Fruit fly (Drosophila melanogaster) whole organism, embryonic: ENCODE results near the gene CG4267.

Source experiments
- Antp ChIP-seq: fragments of 200-800 bp; sonication (Bioruptor generic); optimal IDR thresholded peaks from 3 replicates; lab custom pipeline; 2016; ENCODE audit warnings: missing biosample characterization, missing genetic modification characterization
- Blimp-1 ChIP-seq: fragments of 200-800 bp; sonication (Bioruptor generic); optimal IDR thresholded peaks from 3 replicates; lab custom pipeline; 2018; ENCODE audit warnings: missing biosample characterization, missing genetic modification characterization, mild to moderate bottlenecking, moderate library complexity, missing genetic modification reagents
- CG10431 ChIP-seq: fragments of 200-800 bp; sonication (Bioruptor generic); optimal IDR thresholded peaks from 3 replicates; lab custom pipeline; 2018; ENCODE audit warnings: missing biosample characterization, mild to moderate bottlenecking, missing genetic modification characterization
- CG10462 ChIP-seq: fragments of 200-800 bp; sonication (Bioruptor generic); optimal IDR thresholded peaks from 2 replicates; lab custom pipeline; 2016; ENCODE audit warnings: missing biosample characterization, missing genetic modification characterization
- CG10543 ChIP-seq: fragments of 200-800 bp; sonication (Bioruptor generic); optimal IDR thresholded peaks from 3 replicates; lab custom pipeline; 2017; ENCODE audit warnings: missing biosample characterization, mild to moderate bottlenecking, missing genetic modification characterization, moderate library complexity
- CG11247 ChIP-seq: fragments of 200-800 bp; sonication (Bioruptor generic); IDR thresholded peaks from 2 replicates; pipeline ENCODE4 v1.3.6; 2022; ENCODE audit warnings: missing biosample characterization, missing genetic modification characterization
- CG11398 ChIP-seq: fragments of 200-800 bp; sonication (Bioruptor generic); optimal IDR thresholded peaks from 2 replicates; lab custom pipeline; 2016; ENCODE audit warnings: missing biosample characterization, missing genetic modification characterization
- CG11695 ChIP-seq: fragments of 200-800 bp; sonication (Bioruptor generic); IDR thresholded peaks from 3 replicates; pipeline ENCODE4 v1.3.6; 2022; ENCODE audit warnings: missing biosample characterization, missing genetic modification characterization
- CG13624 ChIP-seq: fragments of 200-800 bp; sonication (Bioruptor generic); optimal IDR thresholded peaks from 2 replicates; lab custom pipeline; 2016; ENCODE audit warnings: missing biosample characterization, missing genetic modification characterization
- CG13775 ChIP-seq: fragments of 200-800 bp; sonication (Bioruptor generic); optimal IDR thresholded peaks from 3 replicates; lab custom pipeline; 2017; ENCODE audit warnings: missing biosample characterization, mild to moderate bottlenecking, missing genetic modification characterization
- CG1529 ChIP-seq: fragments of 200-800 bp; sonication (Bioruptor generic); optimal IDR thresholded peaks from 3 replicates; lab custom pipeline; 2018; ENCODE audit warnings: missing biosample characterization, missing genetic modification characterization
- CG17359 ChIP-seq: fragments of 200-800 bp; sonication (Bioruptor generic); optimal IDR thresholded peaks from 3 replicates; lab custom pipeline; 2018; ENCODE audit warnings: missing biosample characterization, mild to moderate bottlenecking, missing genetic modification characterization, moderate library complexity
- CG2712 ChIP-seq: fragments of 200-800 bp; optimal IDR thresholded peaks from 3 replicates; lab custom pipeline; 2019; ENCODE audit warnings: missing biosample characterization, mild to moderate bottlenecking, missing genetic modification characterization, moderate library complexity
- CG31224 ChIP-seq: fragments of 200-800 bp; sonication (Bioruptor generic); IDR thresholded peaks from 2 replicates; pipeline ENCODE4 v1.3.6; 2022; ENCODE audit warnings: missing biosample characterization, missing genetic modification characterization
- CG34224 ChIP-seq: fragments of 200-800 bp; sonication (Bioruptor generic); IDR thresholded peaks from 3 replicates; pipeline ENCODE4 v1.3.6; 2022; ENCODE audit warnings: missing biosample characterization, missing genetic modification characterization; ENCODE audit not compliant: partially characterized antibody
- CG34376 ChIP-seq: fragments of 200-800 bp; sonication (Bioruptor generic); optimal IDR thresholded peaks from 2 replicates; lab custom pipeline; 2018; ENCODE audit warnings: missing biosample characterization, mild to moderate bottlenecking, missing genetic modification characterization
- CG4404 ChIP-seq: fragments of 200-800 bp; sonication (Bioruptor generic); IDR thresholded peaks from 2 replicates; pipeline ENCODE4 v1.3.6; 2022; ENCODE audit warnings: missing biosample characterization, missing genetic modification characterization
- CG6175 ChIP-seq: fragments of 200-800 bp; sonication (Bioruptor generic); IDR thresholded peaks from 3 replicates; pipeline ENCODE4 v1.3.6; 2022; ENCODE audit warnings: missing biosample characterization, missing genetic modification characterization
- CG6272 ChIP-seq: fragments of 200-800 bp; sonication (Bioruptor generic); IDR thresholded peaks from 2 replicates; pipeline ENCODE4 v1.3.6; 2022; ENCODE audit warnings: missing biosample characterization, missing genetic modification characterization
- CG7839 ChIP-seq: fragments of 200-800 bp; sonication (Bioruptor generic); optimal IDR thresholded peaks from 3 replicates; lab custom pipeline; 2018; ENCODE audit warnings: missing biosample characterization, mild to moderate bottlenecking, missing genetic modification characterization, moderate library complexity
- CG8359 ChIP-seq: fragments of 200-800 bp; sonication (Bioruptor generic); optimal IDR thresholded peaks from 2 replicates; lab custom pipeline; 2017; ENCODE audit warnings: missing biosample characterization, mild to moderate bottlenecking, missing genetic modification characterization, borderline replicate concordance
- CG8478 ChIP-seq: fragments of >200 bp; optimal IDR thresholded peaks from 2 replicates; lab custom pipeline; 2018
- CG9215 ChIP-seq: fragments of 200-800 bp; sonication (Bioruptor generic); IDR thresholded peaks from 2 replicates; pipeline ENCODE4 v1.3.6; 2022; ENCODE audit warnings: missing biosample characterization, missing genetic modification characterization
- CG9817 ChIP-seq: fragments of 200-800 bp; sonication (Bioruptor generic); optimal IDR thresholded peaks from 2 replicates; lab custom pipeline; 2018; ENCODE audit warnings: missing biosample characterization, mild to moderate bottlenecking, missing genetic modification characterization, moderate library complexity
- Chrac-16 ChIP-seq: fragments of 200-800 bp; sonication (Bioruptor generic); optimal IDR thresholded peaks from 3 replicates; lab custom pipeline; 2016; ENCODE audit warnings: missing biosample characterization, missing genetic modification characterization
- ERR ChIP-seq: fragments of 200-800 bp; sonication (Bioruptor generic); optimal IDR thresholded peaks from 2 replicates; lab custom pipeline; 2016; ENCODE audit warnings: missing biosample characterization, missing genetic modification characterization
- Fer2 ChIP-seq: fragments of 200-800 bp; sonication (Bioruptor generic); optimal IDR thresholded peaks from 2 replicates; lab custom pipeline; 2018; ENCODE audit warnings: missing biosample characterization, mild to moderate bottlenecking, missing genetic modification characterization, moderate library complexity
- HmgD ChIP-seq: fragments of 200-800 bp; sonication (Bioruptor generic); optimal IDR thresholded peaks from 3 replicates; lab custom pipeline; 2016; ENCODE audit warnings: missing biosample characterization, missing genetic modification characterization
- HmgZ ChIP-seq: fragments of 200-800 bp; sonication (Bioruptor generic); optimal IDR thresholded peaks from 2 replicates; lab custom pipeline; 2018; ENCODE audit warnings: missing biosample characterization, mild to moderate bottlenecking, missing genetic modification characterization
- Nf-YA ChIP-seq: fragments of 200-800 bp; sonication (Bioruptor generic); IDR thresholded peaks from 2 replicates; pipeline ENCODE4 v1.3.6; 2022; ENCODE audit warnings: missing biosample characterization, missing genetic modification characterization
- Ptx1 ChIP-seq: fragments of 200-800 bp; sonication (Bioruptor generic); IDR thresholded peaks from 2 replicates; pipeline ENCODE4 v1.3.6; 2022; ENCODE audit warnings: missing biosample characterization, missing genetic modification characterization
- Sry-δ ChIP-seq: fragments of 200-800 bp; sonication (Bioruptor generic); optimal IDR thresholded peaks from 2 replicates; lab custom pipeline; 2016; ENCODE audit warnings: missing biosample characterization, missing genetic modification characterization
- bsh ChIP-seq, 2 experiments: fragments of 200-800 bp; sonication (Bioruptor generic); optimal IDR thresholded peaks; 2 replicates each; lab custom pipeline; 2017 to 2018; ENCODE audit warnings: mild to moderate bottlenecking in 2 of 2, missing biosample characterization in 2 of 2, missing genetic modification characterization in 2 of 2, moderate library complexity in 1 of 2
- croc ChIP-seq: fragments of 200-800 bp; sonication (Bioruptor generic); conservative IDR thresholded peaks from 3 replicates; pipeline ENCODE4 v1.3.6; 2022; ENCODE audit warnings: missing biosample characterization, missing genetic modification characterization
- dmrt11E ChIP-seq: fragments of 200-800 bp; sonication (Bioruptor generic); optimal IDR thresholded peaks from 3 replicates; lab custom pipeline; 2018; ENCODE audit warnings: missing biosample characterization, mild to moderate bottlenecking, missing genetic modification characterization, moderate library complexity
- emc ChIP-seq: fragments of 200-800 bp; sonication (Bioruptor generic); optimal IDR thresholded peaks from 2 replicates; lab custom pipeline; 2016; ENCODE audit warnings: missing biosample characterization, missing genetic modification characterization
- gem ChIP-seq: fragments of 200-800 bp; sonication (Bioruptor generic); optimal IDR thresholded peaks from 2 replicates; lab custom pipeline; 2019; ENCODE audit warnings: missing biosample characterization, mild to moderate bottlenecking, missing genetic modification characterization, moderate library complexity
- hkb ChIP-seq, 2 experiments: fragments of 200-800 bp in 1 of 2; fragments of >200 bp in 1 of 2; sonication (Bioruptor generic) in 1 of 2; IDR thresholded peaks in 1 of 2; optimal IDR thresholded peaks in 1 of 2; 2 replicates each; pipeline versions ENCODE4 v1.3.6 to Lab custom; 2017 to 2022; ENCODE audit warnings: missing biosample characterization in 1 of 2, missing genetic modification characterization in 1 of 2
- insv ChIP-seq, 2 experiments: fragments of 200-800 bp; sonication (Bioruptor generic); optimal IDR thresholded peaks; 3 replicates each; lab custom pipeline; 2016 to 2018; ENCODE audit warnings: missing biosample characterization in 2 of 2, missing genetic modification characterization in 2 of 2
- jumu ChIP-seq: fragments of 200-800 bp; sonication (Bioruptor generic); optimal IDR thresholded peaks from 3 replicates; lab custom pipeline; 2016; ENCODE audit warnings: missing biosample characterization, missing genetic modification characterization
- lov ChIP-seq, 2 experiments: fragments of 200-800 bp in 1 of 2; fragments of >200 bp in 1 of 2; sonication (Bioruptor generic) in 1 of 2; IDR thresholded peaks in 1 of 2; optimal IDR thresholded peaks in 1 of 2; 2 replicates in 1 of 2; 3 replicates in 1 of 2; pipeline versions ENCODE4 v1.3.6 to Lab custom; 2017 to 2022; ENCODE audit warnings: missing biosample characterization in 1 of 2, missing genetic modification characterization in 1 of 2
- nerfin-2 ChIP-seq: fragments of 200-800 bp; sonication (Bioruptor generic); IDR thresholded peaks from 2 replicates; pipeline ENCODE4 v1.3.6; 2022; ENCODE audit warnings: missing biosample characterization, missing genetic modification characterization; ENCODE audit not compliant: partially characterized antibody
- odd ChIP-seq: fragments of 200-800 bp; sonication (Bioruptor generic); optimal IDR thresholded peaks from 2 replicates; lab custom pipeline; 2017; ENCODE audit warnings: missing biosample characterization, mild to moderate bottlenecking, missing genetic modification characterization
- phol ChIP-seq: fragments of 200-800 bp; sonication (Bioruptor generic); optimal IDR thresholded peaks from 3 replicates; lab custom pipeline; 2018; ENCODE audit warnings: missing biosample characterization, mild to moderate bottlenecking, missing genetic modification characterization, moderate library complexity
- pum ChIP-seq: fragments of 200-800 bp; sonication (Bioruptor generic); optimal IDR thresholded peaks from 2 replicates; lab custom pipeline; 2016; ENCODE audit warnings: missing biosample characterization, missing genetic modification characterization
- schlank ChIP-seq: fragments of 200-800 bp; sonication (Bioruptor generic); optimal IDR thresholded peaks from 2 replicates; lab custom pipeline; 2018; ENCODE audit warnings: missing biosample characterization, mild to moderate bottlenecking, missing genetic modification characterization
- slp2 ChIP-seq: fragments of 200-800 bp; sonication (Bioruptor generic); optimal IDR thresholded peaks from 2 replicates; lab custom pipeline; 2016; ENCODE audit warnings: missing biosample characterization, missing genetic modification characterization
- stc ChIP-seq: fragments of 200-800 bp; sonication (Bioruptor generic); IDR thresholded peaks from 2 replicates; pipeline ENCODE4 v1.3.6; 2022; ENCODE audit warnings: missing biosample characterization, missing genetic modification characterization
- toy ChIP-seq: fragments of 200-800 bp; sonication (Bioruptor generic); IDR thresholded peaks from 2 replicates; pipeline ENCODE4 v1.3.6; 2022; ENCODE audit warnings: missing biosample characterization, missing genetic modification characterization
- zf30C ChIP-seq: fragments of 200-800 bp; sonication (Bioruptor generic); optimal IDR thresholded peaks from 3 replicates; lab custom pipeline; 2018; ENCODE audit warnings: missing biosample characterization, mild to moderate bottlenecking, missing genetic modification characterization

The CG4267 gene

DNA sequence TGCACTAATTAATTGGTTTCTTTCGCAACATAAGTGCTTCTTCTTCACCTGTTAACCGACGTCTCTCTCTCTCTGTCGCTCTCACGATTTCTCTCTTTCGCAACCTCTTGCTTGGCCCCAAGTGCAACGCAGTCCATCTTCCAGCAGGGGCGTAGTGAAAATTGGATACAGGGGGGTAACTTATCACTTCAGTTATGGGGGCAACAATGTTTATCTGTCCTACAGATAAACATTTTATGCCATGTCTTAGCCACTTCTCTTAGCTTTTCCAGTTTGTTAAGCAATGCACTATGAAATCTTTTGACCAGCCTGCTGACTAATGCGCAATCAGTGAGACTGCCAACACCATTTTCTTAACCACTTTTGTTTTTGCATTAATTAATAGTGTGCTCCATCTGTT is 14.9 kb upstream of the CG4267 start (continued):
- TF ChIP-seq CG31224 (GFP tag; lab: Robert Waterston, UW) (no peak), CG10462 (GFP tag; lab: Kevin White, UChicago) (no peak), CG9215 (GFP tag; lab: Robert Waterston, UW) (no peak), HmgD (GFP tag; lab: Kevin White, UChicago) (no peak), odd (peak; percentile 43), schlank (tag; lab: Kevin White, UChicago) (no peak), CG13775 (GFP tag; lab: Kevin White, UChicago) (no peak), CG7839 (tag; lab: Kevin White, UChicago) (no peak), Nf-YA (GFP tag; lab: Robert Waterston, UW) (peak; percentile 29), bsh (GFP tag; optimal IDR thresholded peaks at IDR 0.05; lab: Kevin White, UChicago) (peak; percentile 23 to 57), CG34224 (GFP tag; lab: Robert Waterston, UW) (no peak), CG34376 (GFP tag; lab: Kevin White, UChicago) (no peak), jumu (GFP tag; lab: Kevin White, UChicago) (peak; percentile 22), Antp (GFP tag; lab: Kevin White, UChicago) (peak; percentile 38), slp2 (GFP tag; lab: Kevin White, UChicago) (no peak), Ptx1 (peak; percentile 66), CG4404 (no peak), nerfin-2 (GFP tag; lab: Robert Waterston, UW) (no peak; the same call in 1 of the 2 replicates), stc (GFP tag; lab: Robert Waterston, UW) (peak; percentile 72; the same call in 1 of the 2 replicates), CG8359 (GFP tag; lab: Kevin White, UChicago) (no peak), CG10543 (peak; percentile 15), Fer2 (tag; lab: Kevin White, UChicago) (no peak), Sry-δ (GFP tag; lab: Kevin White, UChicago) (no peak), hkb (optimal IDR thresholded peaks at IDR 0.05; lab: Kevin White, UChicago) (no peak), hkb (GFP tag; IDR thresholded peaks at IDR 0.05; lab: Robert Waterston, UW) (peak; percentile 73), CG10431 (GFP tag; lab: Kevin White, UChicago) (no peak), croc (GFP tag; lab: Robert Waterston, UW) (no peak), insv (GFP tag; optimal IDR thresholded peaks at IDR 0.05; lab: Kevin White, UChicago) (no peak), Chrac-16 (peak; percentile 31), CG11398 (GFP tag; lab: Kevin White, UChicago) (peak; percentile 41), CG17359 (tag; lab: Kevin White, UChicago) (peak; percentile 65), zf30C (GFP tag; lab: Kevin White, UChicago) (no peak), HmgZ (tag; lab: Kevin White, UChicago) (no peak), CG11247 (peak; percentile 26; the same call in 1 of the 2 replicates), toy (GFP tag; lab: Robert Waterston, UW) (no peak), CG2712 (tag; lab: Kevin White, UChicago) (peak; percentile 30), CG13624 (GFP tag; lab: Kevin White, UChicago) (no peak), ERR (no peak), CG1529 (GFP tag; lab: Kevin White, UChicago) (no peak), Blimp-1 (GFP tag; lab: Kevin White, UChicago) (peak; percentile 47), gem (tag; lab: Kevin White, UChicago) (peak; percentile 69), phol (tag; lab: Kevin White, UChicago) (peak; percentile 51), CG6272 (GFP tag; lab: Robert Waterston, UW) (no peak), emc (GFP tag; lab: Kevin White, UChicago) (no peak), dmrt11E (tag; lab: Kevin White, UChicago) (no peak), CG8478 (lab: Kevin White, UChicago) (no peak), CG6175 (no peak), CG11695 (GFP tag; lab: Robert Waterston, UW) (peak; percentile 45; the same call in 1 of the 3 replicates), lov (optimal IDR thresholded peaks at IDR 0.05; lab: Kevin White, UChicago) (no peak), lov (GFP tag; IDR thresholded peaks at IDR 0.05; lab: Robert Waterston, UW) (peak; percentile 25; the same call in 1 of the 3 replicates), CG9817 (tag; lab: Kevin White, UChicago) (peak; percentile 2), pum (no peak)
